Worm (Caenorhabditis elegans) whole organism, midembryonic: Measurements from ENCODE around the gene C55A6.6.
"Not testable (repeated sequence)": the region's sequence is repeated elsewhere in the genome, so short reads cannot be mapped to it uniquely, and the experiment has no call there.

ENCODE experiments used
- T22C8.4 ChIP-seq: fragments of 200-800 bp; sonication (Bioruptor generic); IDR thresholded peaks from 2 replicates; pipeline ENCODE4 v1.3.6; 2022; ENCODE audit warnings: missing genetic modification characterization, missing compliant biosample characterization
- cog-1 ChIP-seq: sonication (generic microtip); optimal IDR thresholded peaks from 2 replicates; lab custom pipeline; 2016; ENCODE audit warnings: missing genetic modification characterization, missing compliant biosample characterization
- flt-1 ChIP-seq: fragments of 200-800 bp; sonication (Bioruptor generic); IDR thresholded peaks from 2 replicates; pipeline ENCODE4 v1.3.6; 2022; ENCODE audit warnings: missing genetic modification characterization, missing compliant biosample characterization
- klf-2 ChIP-seq: fragments of 200-800 bp; sonication (Bioruptor generic); conservative IDR thresholded peaks from 2 replicates; pipeline ENCODE4 v1.3.6; 2022; ENCODE audit warnings: missing genetic modification reagents, missing genetic modification characterization, missing compliant biosample characterization
- med-1 ChIP-seq: sonication (generic microtip); optimal IDR thresholded peaks from 2 replicates; lab custom pipeline; 2017; ENCODE audit warnings: missing genetic modification characterization, mild to moderate bottlenecking, missing compliant biosample characterization, antibody characterized with exemption, missing genetic modification reagents; ENCODE audit not compliant: insufficient read depth
- ref-1 ChIP-seq: fragments of 200-800 bp; sonication (Bioruptor generic); conservative IDR thresholded peaks from 2 replicates; pipeline ENCODE4 v1.3.6; 2022; ENCODE audit warnings: missing genetic modification reagents, missing genetic modification characterization, missing compliant biosample characterization
- tab-1 ChIP-seq: fragments of 200-800 bp; sonication (Bioruptor generic); IDR thresholded peaks from 2 replicates; pipeline ENCODE4 v1.3.6; 2022; ENCODE audit warnings: missing genetic modification characterization, missing compliant biosample characterization
- ztf-23 ChIP-seq: fragments of 200-800 bp; sonication (Bioruptor generic); IDR thresholded peaks from 2 replicates; pipeline ENCODE4 v1.3.6; 2022; ENCODE audit warnings: missing genetic modification reagents, missing genetic modification characterization, missing compliant biosample characterization
- ztf-29 ChIP-seq: fragments of 200-800 bp; sonication (Bioruptor generic); IDR thresholded peaks from 2 replicates; pipeline ENCODE4 v1.3.6; 2022; ENCODE audit warnings: missing genetic modification reagents, missing genetic modification characterization, missing compliant biosample characterization

The C55A6.6 gene

DNA sequence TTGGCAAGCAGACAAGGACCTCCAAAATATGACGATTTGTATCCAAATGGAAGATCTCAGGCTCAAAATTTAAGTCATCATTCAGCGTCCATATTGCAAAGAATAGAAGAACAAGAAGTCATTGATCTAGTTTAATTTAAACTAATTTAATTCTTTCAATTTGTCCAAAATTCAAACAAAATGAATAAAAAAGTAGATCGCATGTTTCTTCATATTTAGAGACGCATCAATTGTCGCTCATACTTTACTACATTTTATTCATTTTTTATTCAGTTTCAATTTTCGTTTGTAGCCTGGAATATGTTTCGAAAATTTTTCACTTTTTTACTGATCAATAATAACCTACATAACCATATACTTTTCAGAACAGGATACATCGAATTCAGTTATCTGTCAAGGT is 22.1 kb downstream of the C55A6.6 start, which contains the start of gene T11F9.21:
Gene T11F9.21 (plus strand): TSS at position 301 of the 400 bp plus-strand sequence.
- TF ChIP-seq T22C8.4 = no peak
- no peak for TF ChIP-seq ztf-29 (GFP tag; lab: Robert Waterston, UW)
- no peak for TF ChIP-seq ztf-23 (GFP tag; lab: Robert Waterston, UW)
- no peak for TF ChIP-seq tab-1 (GFP tag; lab: Robert Waterston, UW)
- no peak for TF ChIP-seq ref-1 (GFP tag; lab: Robert Waterston, UW)
- TF ChIP-seq klf-2 (GFP tag; lab: Robert Waterston, UW) = no peak
- TF ChIP-seq med-1 (GFP tag; lab: Kevin White, UChicago) = no peak
- TF ChIP-seq cog-1 = no peak
- no peak for TF ChIP-seq flt-1

ce11 chrV:11490382-11490781 is 24.2 kb downstream of the C55A6.6 start, which contains the start of gene dhs-19:
Gene dhs-19 (minus strand): TSS chrV:11490482.
- TF ChIP-seq ztf-29 (GFP tag; lab: Robert Waterston, UW) (no peak), cog-1 (no peak), med-1 (GFP tag; lab: Kevin White, UChicago) (no peak), tab-1 (GFP tag; lab: Robert Waterston, UW) (no peak), flt-1 (no peak), ztf-23 (GFP tag; lab: Robert Waterston, UW) (no peak)

DNA sequence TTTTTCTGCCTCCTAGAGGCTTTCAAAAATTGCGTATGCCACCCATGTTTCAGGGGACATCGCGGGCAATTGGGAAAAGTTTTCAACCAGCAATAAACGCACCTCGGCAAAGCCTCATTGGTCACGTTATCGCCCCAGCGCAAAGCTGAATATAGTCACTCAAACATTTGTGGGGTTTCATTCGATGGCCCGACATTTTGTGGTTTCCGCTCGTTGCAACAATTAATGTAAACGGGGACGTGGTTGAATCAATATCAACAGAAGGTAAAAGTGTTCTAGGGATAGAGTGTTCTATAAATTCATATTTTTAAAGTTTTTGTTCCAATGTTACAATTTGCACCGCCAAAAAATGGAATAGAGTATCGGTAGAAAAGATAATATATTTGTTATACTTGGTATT is 26.2 kb downstream of the C55A6.6 start:
- TF ChIP-seq T22C8.4 = no peak
- TF ChIP-seq med-1 (GFP tag; lab: Kevin White, UChicago) = no peak
- TF ChIP-seq ref-1 (GFP tag; lab: Robert Waterston, UW) = no peak
- no peak for TF ChIP-seq cog-1
- no peak for TF ChIP-seq klf-2 (GFP tag; lab: Robert Waterston, UW)
- TF ChIP-seq flt-1 = no peak

DNA sequence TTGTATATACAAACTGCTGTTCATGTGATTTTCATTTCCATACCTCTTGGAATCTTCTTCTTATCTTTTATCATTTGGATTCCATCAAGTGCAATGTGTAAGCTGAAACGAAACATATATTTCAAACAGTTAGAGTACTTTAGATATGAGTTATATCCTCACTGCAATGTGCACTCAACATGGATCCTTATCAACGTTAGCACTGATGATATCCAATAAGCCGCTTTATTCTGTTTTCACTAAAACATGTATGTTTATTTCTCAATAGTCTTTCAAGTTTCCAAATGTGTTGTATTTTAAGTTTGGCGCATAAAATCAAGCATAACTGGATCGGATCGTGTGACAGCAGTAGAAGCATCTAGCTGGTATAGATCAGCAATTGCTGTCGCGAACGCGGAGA is 27.9 kb downstream of the C55A6.6 start, which contains the start of gene T11F9.10:
Gene T11F9.10 (plus strand): TSS at position 301 of the 400 bp plus-strand sequence.
- TF ChIP-seq cog-1 (no peak), tab-1 (GFP tag; lab: Robert Waterston, UW) (no peak), flt-1 (no peak), ref-1 (GFP tag; lab: Robert Waterston, UW) (no peak), T22C8.4 (no peak), med-1 (GFP tag; lab: Kevin White, UChicago) (no peak), klf-2 (GFP tag; lab: Robert Waterston, UW) (no peak)

ce11 chrV:11485558-11485957 is 29.0 kb downstream of the C55A6.6 start, which contains the start of gene srh-1:
Gene srh-1 (plus strand): TSS chrV:11485858.
- TF ChIP-seq T22C8.4 (no peak), ref-1 (GFP tag; lab: Robert Waterston, UW) (no peak), klf-2 (GFP tag; lab: Robert Waterston, UW) (no peak), flt-1 (no peak), cog-1 (no peak), ztf-29 (GFP tag; lab: Robert Waterston, UW) (no peak), med-1 (GFP tag; lab: Kevin White, UChicago) (no peak), ztf-23 (GFP tag; lab: Robert Waterston, UW) (no peak), tab-1 (GFP tag; lab: Robert Waterston, UW) (no peak)

- no peak for TF ChIP-seq tab-1 (GFP tag; lab: Robert Waterston, UW)
- no peak for TF ChIP-seq ref-1 (GFP tag; lab: Robert Waterston, UW)
- TF ChIP-seq flt-1 = no peak
- TF ChIP-seq T22C8.4 = no peak
- TF ChIP-seq med-1 (GFP tag; lab: Kevin White, UChicago) = no peak
- TF ChIP-seq ztf-23 (GFP tag; lab: Robert Waterston, UW) = no peak
- no peak for TF ChIP-seq ztf-29 (GFP tag; lab: Robert Waterston, UW)
- no peak for TF ChIP-seq cog-1
- TF ChIP-seq klf-2 (GFP tag; lab: Robert Waterston, UW) = no peak
Observed at ce11 chrV:11484404-11484803, 30.1 kb downstream of the C55A6.6 start.

DNA sequence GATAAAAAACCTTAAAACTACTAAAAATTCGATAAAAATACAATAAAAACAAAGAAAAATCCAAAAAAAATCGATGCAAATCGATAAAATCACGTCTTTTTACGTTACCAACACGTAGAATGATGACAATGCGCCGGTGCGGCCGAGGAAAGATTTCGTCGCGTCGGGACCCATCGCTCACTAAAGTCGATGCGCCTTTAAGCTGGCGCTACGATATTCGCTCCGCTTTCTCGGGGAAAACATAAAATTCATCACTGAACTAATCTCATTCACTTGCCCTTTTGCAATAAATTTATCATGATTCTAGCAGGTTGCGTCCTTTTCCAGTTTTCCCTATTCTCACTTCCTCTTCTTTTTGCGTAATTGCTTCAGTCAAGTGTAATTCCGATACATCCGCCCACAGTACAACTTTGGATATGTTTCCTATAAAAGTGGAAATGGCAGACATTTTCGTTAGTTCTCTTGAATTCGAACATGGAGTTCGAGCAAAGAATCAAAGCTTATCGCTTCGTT is 30.9 kb downstream of the C55A6.6 start, which contains the start of gene col-157:
Gene col-157 (plus strand): TSS at position 463 of the 513 bp plus-strand sequence.
- not testable (repeated sequence) for TF ChIP-seq T22C8.4, cog-1, flt-1

ce11 chrV:11480734-11481133 is 33.8 kb downstream of the C55A6.6 start, which contains the start of gene T11F9.14:
Gene T11F9.14 (minus strand): TSS chrV:11480834.
- not testable (repeated sequence) for TF ChIP-seq flt-1; tab-1 (GFP tag; lab: Robert Waterston, UW); med-1 (GFP tag; lab: Kevin White, UChicago)

ce11 chrV:11479406-11479805 is 35.1 kb downstream of the C55A6.6 start, which contains the start of gene T11F9.22:
Gene T11F9.22 (plus strand): TSS chrV:11479706.
- no peak for TF ChIP-seq T22C8.4
- no peak for TF ChIP-seq med-1 (GFP tag; lab: Kevin White, UChicago)
- TF ChIP-seq cog-1 = no peak
- TF ChIP-seq ztf-23 (GFP tag; lab: Robert Waterston, UW) = no peak
- no peak for TF ChIP-seq ref-1 (GFP tag; lab: Robert Waterston, UW)
- TF ChIP-seq tab-1 (GFP tag; lab: Robert Waterston, UW) = no peak
- TF ChIP-seq klf-2 (GFP tag; lab: Robert Waterston, UW) = no peak
- TF ChIP-seq flt-1 = no peak
- TF ChIP-seq ztf-29 (GFP tag; lab: Robert Waterston, UW) = no peak

DNA sequence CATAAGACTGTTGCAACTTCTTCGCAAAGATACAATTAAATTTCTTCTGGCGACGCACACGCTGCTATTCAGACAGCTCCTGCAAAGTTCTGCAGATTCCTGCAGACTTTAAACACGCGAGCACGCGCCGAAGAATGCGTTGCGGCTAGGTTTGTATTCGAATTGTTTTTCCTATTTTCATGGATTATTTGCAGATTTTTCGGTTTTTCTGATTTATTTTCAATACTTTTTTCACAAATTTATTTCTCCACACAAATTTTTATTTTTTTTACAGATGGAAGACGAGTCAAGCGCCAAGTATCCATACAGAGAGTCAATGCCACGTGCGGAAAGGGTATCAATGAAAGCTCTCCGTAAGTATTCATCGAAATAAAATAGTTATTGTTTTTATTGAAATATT is 38.9 kb downstream of the C55A6.6 start, which contains the start of gene T11F9.7:
Gene T11F9.7 (plus strand): TSS at position 301 of the 400 bp plus-strand sequence.
- not testable (repeated sequence) for TF ChIP-seq T22C8.4; ztf-29 (GFP tag; lab: Robert Waterston, UW); klf-2 (GFP tag; lab: Robert Waterston, UW)
